Fruit fly (Drosophila melanogaster) whole organism, larva: ENCODE measurements around the gene Or67c.

ENCODE experiments used
- noc ChIP-seq: fragments of 200-800 bp; sonication (Bioruptor generic); optimal IDR thresholded peaks from 3 replicates; lab custom pipeline; 2019; ENCODE audit warnings: missing biosample characterization, mild to moderate bottlenecking, missing genetic modification characterization, moderate library complexity

Or67c gene

dm6 chr3L:10199644-10200043, 44.9 kb downstream of the Or67c start:
- no peak for TF ChIP-seq noc (tag; lab: Kevin White, UChicago)

DNA sequence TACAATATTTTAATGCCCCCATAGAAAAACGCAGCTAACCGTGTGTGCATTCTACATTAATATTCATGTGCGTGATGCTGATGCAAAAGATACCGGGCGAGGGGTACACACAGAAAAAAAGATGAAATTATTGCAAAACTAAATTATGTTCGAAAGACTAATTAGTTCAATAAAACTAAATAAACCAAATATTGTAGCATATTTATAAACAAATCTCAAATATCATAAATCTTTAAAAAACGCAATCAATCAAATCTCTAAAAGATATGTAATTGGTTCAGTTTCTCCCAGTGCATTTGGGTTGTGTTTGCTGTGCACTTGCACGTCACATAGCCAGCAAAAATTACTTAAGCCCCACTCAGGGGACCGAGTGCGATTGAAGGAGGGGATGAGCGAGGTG, 45.9 kb downstream of the Or67c start:
- TF ChIP-seq noc (tag; lab: Kevin White, UChicago) = no peak

- TF ChIP-seq noc (tag; lab: Kevin White, UChicago) = no peak
Observed at dm6 chr3L:10197360-10197759, 47.1 kb downstream of the Or67c start.
